Fruit fly (Drosophila melanogaster): ENCODE measurements around the gene SkpA.

SkpA gene

dm6 chrX:621132-621555, 34.8 kb upstream of the SkpA start, which contains the start of the genes CG13365 and Vsp37A:
Gene CG13365 (minus strand): TSS chrX:621215.
Gene Vsp37A (plus strand): TSS chrX:621530.
- TF ChIP-seq CG14711 (tag; optimal IDR thresholded peaks at IDR 0.05), result peak; percentile 15
- peak; percentile 71 for TF ChIP-seq Mnt (GFP tag; optimal IDR thresholded peaks at IDR 0.05)
- no peak for TF ChIP-seq Clk (GFP tag; optimal IDR thresholded peaks at IDR 0.05)
- TF ChIP-seq CG5204 (GFP tag; optimal IDR thresholded peaks at IDR 0.05), result no peak
- TF ChIP-seq toe (GFP tag; optimal IDR thresholded peaks at IDR 0.05), result peak; percentile 69
- peak; percentile 48 for TF ChIP-seq CG7045 (GFP tag; optimal IDR thresholded peaks at IDR 0.05)
- TF ChIP-seq ovo (GFP tag; optimal IDR thresholded peaks at IDR 0.05), result peak; percentile 60
- no peak for TF ChIP-seq cnc (optimal IDR thresholded peaks at IDR 0.05)
- peak; percentile 1 for TF ChIP-seq CG12768 (GFP tag; optimal IDR thresholded peaks at IDR 0.05)
- TF ChIP-seq CG7101 (tag; optimal IDR thresholded peaks at IDR 0.05), result peak; percentile 49
- TF ChIP-seq CG11617 (GFP tag; optimal IDR thresholded peaks at IDR 0.05), result peak; percentile 78
- peak; percentile 41 for TF ChIP-seq tj (GFP tag; optimal IDR thresholded peaks at IDR 0.05)
- no peak for TF ChIP-seq kay (GFP tag; ENCODE audit: borderline replicate concordance)
- no peak for TF ChIP-seq Hr96 (GFP tag; optimal IDR thresholded peaks at IDR 0.05)
- TF ChIP-seq pad (GFP tag; optimal IDR thresholded peaks at IDR 0.05), result peak; percentile 38
- peak; percentile 83 for TF ChIP-seq CG1620 (GFP tag; optimal IDR thresholded peaks at IDR 0.05)
- TF ChIP-seq Crg-1 (GFP tag; optimal IDR thresholded peaks at IDR 0.05), result peak; percentile 69
- TF ChIP-seq CG33017 (tag; optimal IDR thresholded peaks at IDR 0.05), result no peak
- TF ChIP-seq bab1 (GFP tag; optimal IDR thresholded peaks at IDR 0.05), result peak; percentile 47
- no peak for TF ChIP-seq cic (GFP tag; optimal IDR thresholded peaks at IDR 0.05)

dm6 chrX:623357-623756, 32.6 kb upstream of the SkpA start, which contains the start of gene CG13369:
Gene CG13369 (plus strand): TSS chrX:623468.
- TF ChIP-seq CG14711 (tag; optimal IDR thresholded peaks at IDR 0.05) (no peak), Hr96 (GFP tag; optimal IDR thresholded peaks at IDR 0.05) (no peak), CG7045 (GFP tag; optimal IDR thresholded peaks at IDR 0.05) (no peak), Clk (GFP tag; optimal IDR thresholded peaks at IDR 0.05) (no peak), bab1 (GFP tag; optimal IDR thresholded peaks at IDR 0.05) (no peak), CG1620 (GFP tag; optimal IDR thresholded peaks at IDR 0.05) (no peak), CG11617 (GFP tag; optimal IDR thresholded peaks at IDR 0.05) (no peak), ovo (GFP tag; optimal IDR thresholded peaks at IDR 0.05) (no peak), Crg-1 (GFP tag; optimal IDR thresholded peaks at IDR 0.05) (no peak), kay (GFP tag; ENCODE audit: borderline replicate concordance) (no peak), CG12768 (GFP tag; optimal IDR thresholded peaks at IDR 0.05) (no peak), Mnt (GFP tag; optimal IDR thresholded peaks at IDR 0.05) (no peak), pad (GFP tag; optimal IDR thresholded peaks at IDR 0.05) (no peak), CG7101 (tag; optimal IDR thresholded peaks at IDR 0.05) (no peak), toe (GFP tag; optimal IDR thresholded peaks at IDR 0.05) (no peak), CG5204 (GFP tag; optimal IDR thresholded peaks at IDR 0.05) (no peak), tj (GFP tag; optimal IDR thresholded peaks at IDR 0.05) (no peak), cnc (optimal IDR thresholded peaks at IDR 0.05) (no peak), cic (GFP tag; optimal IDR thresholded peaks at IDR 0.05) (no peak)

dm6 chrX:625157-625627, 30.7 kb upstream of the SkpA start, which contains the start of the genes CG13364 and Hinfp:
Gene CG13364 (minus strand): TSS chrX:625203.
Gene Hinfp (plus strand): TSS chrX:625542.
- TF ChIP-seq CG7045 (GFP tag; optimal IDR thresholded peaks at IDR 0.05) (no peak), bab1 (GFP tag; optimal IDR thresholded peaks at IDR 0.05) (peak; percentile 12), Mnt (GFP tag; optimal IDR thresholded peaks at IDR 0.05) (peak; percentile 77), CG7101 (tag; optimal IDR thresholded peaks at IDR 0.05) (no peak), CG12768 (GFP tag; optimal IDR thresholded peaks at IDR 0.05) (no peak)

- TF ChIP-seq CG11617 (GFP tag; optimal IDR thresholded peaks at IDR 0.05) (peak; percentile 93), cic (GFP tag; optimal IDR thresholded peaks at IDR 0.05) (peak; percentile 33), CG33017 (tag; optimal IDR thresholded peaks at IDR 0.05) (peak; percentile 26), CG1620 (GFP tag; optimal IDR thresholded peaks at IDR 0.05) (peak; percentile 86), bab1 (GFP tag; optimal IDR thresholded peaks at IDR 0.05) (peak; percentile 80), kay (GFP tag; ENCODE audit: borderline replicate concordance) (no peak), CG5204 (GFP tag; optimal IDR thresholded peaks at IDR 0.05) (no peak), CG12768 (GFP tag; optimal IDR thresholded peaks at IDR 0.05) (peak; percentile 45), CG7045 (GFP tag; optimal IDR thresholded peaks at IDR 0.05) (peak; percentile 30), Mnt (GFP tag; optimal IDR thresholded peaks at IDR 0.05) (peak; percentile 97), Crg-1 (GFP tag; optimal IDR thresholded peaks at IDR 0.05) (peak; percentile 90), tj (GFP tag; optimal IDR thresholded peaks at IDR 0.05) (peak; percentile 94), ovo (GFP tag; optimal IDR thresholded peaks at IDR 0.05) (peak; percentile 89), CG14711 (tag; optimal IDR thresholded peaks at IDR 0.05) (peak; percentile 69), CG7101 (tag; optimal IDR thresholded peaks at IDR 0.05) (peak; percentile 88), Hr96 (GFP tag; optimal IDR thresholded peaks at IDR 0.05) (no peak), cnc (optimal IDR thresholded peaks at IDR 0.05) (no peak), toe (GFP tag; optimal IDR thresholded peaks at IDR 0.05) (no peak), Clk (GFP tag; optimal IDR thresholded peaks at IDR 0.05) (no peak), pad (GFP tag; optimal IDR thresholded peaks at IDR 0.05) (peak; percentile 81)
Measured at dm6 chrX:629239-629821, 26.6 kb upstream of the SkpA start, which contains the start of the genes RpL36 and Mybbp1A. Gene RpL36 (minus strand): TSS chrX:629483. Gene Mybbp1A (plus strand): TSS chrX:629773.

dm6 chrX:635495-636142, 20.3 kb upstream of the SkpA start, which contains the start of gene Dredd:
Gene Dredd (minus strand): TSS chrX:635545.
- TF ChIP-seq cnc (optimal IDR thresholded peaks at IDR 0.05) (no peak), CG7101 (tag; optimal IDR thresholded peaks at IDR 0.05) (peak; percentile 39), CG11617 (GFP tag; optimal IDR thresholded peaks at IDR 0.05) (peak; percentile 53), CG14711 (tag; optimal IDR thresholded peaks at IDR 0.05) (peak; percentile 21), CG1620 (GFP tag; optimal IDR thresholded peaks at IDR 0.05) (peak; percentile 5), CG5204 (GFP tag; optimal IDR thresholded peaks at IDR 0.05) (no peak), Clk (GFP tag; optimal IDR thresholded peaks at IDR 0.05) (no peak), bab1 (GFP tag; optimal IDR thresholded peaks at IDR 0.05) (peak; percentile 35), Mnt (GFP tag; optimal IDR thresholded peaks at IDR 0.05) (peak; percentile 15)

Data from whole organism, adult.